Worm (Caenorhabditis elegans): ENCODE results near the gene spin-3.

DNA sequence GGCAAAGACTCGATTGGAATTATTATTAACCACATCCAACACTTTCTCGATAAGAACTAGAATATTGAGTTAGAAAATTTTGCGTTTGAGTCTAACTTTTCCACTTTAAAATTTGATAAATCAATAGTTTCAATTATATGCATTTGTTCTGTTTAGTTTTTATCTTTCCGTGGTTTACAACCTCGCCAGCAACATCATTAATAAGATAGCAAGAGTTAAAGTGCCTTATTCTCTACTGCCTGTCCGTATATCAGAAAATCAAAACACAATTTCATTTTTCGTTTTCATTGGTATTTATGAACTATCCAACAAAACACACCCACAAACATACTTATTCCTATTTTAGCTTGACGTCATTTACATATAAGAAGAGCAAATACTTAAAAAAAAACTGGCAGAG lies 41.5 kb upstream of the spin-3 start:
- TF ChIP-seq sea-1 (GFP tag; conservative IDR thresholded peaks at IDR 0.05): no peak
- no peak for TF ChIP-seq flt-1 (GFP tag; IDR thresholded peaks at IDR 0.05)
- no peak for TF ChIP-seq ceh-13 (GFP tag; optimal IDR thresholded peaks at IDR 0.05)
- TF ChIP-seq tbx-37 (GFP tag; conservative IDR thresholded peaks at IDR 0.05): no peak
- TF ChIP-seq ama-1 (optimal IDR thresholded peaks at IDR 0.05): no peak
- TF ChIP-seq tbx-11 (GFP tag; IDR thresholded peaks at IDR 0.05): no peak
- TF ChIP-seq pes-1 (GFP tag; IDR thresholded peaks at IDR 0.05): no peak
- TF ChIP-seq ets-7 (tag; optimal IDR thresholded peaks at IDR 0.05): no peak
